Worm (Caenorhabditis elegans): ENCODE data around the gene C05C10.3.

ce11 chrII:9928470-9928869 lies 8.2 kb downstream of the C05C10.3 start:
- no peak for TF ChIP-seq nhr-10 (tag; optimal IDR thresholded peaks at IDR 0.05)
- TF ChIP-seq snpc-4 (tag; optimal IDR thresholded peaks at IDR 0.05): no peak
- no peak for TF ChIP-seq lsy-2 (tag; optimal IDR thresholded peaks at IDR 0.05)
- TF ChIP-seq nhr-11 (tag; optimal IDR thresholded peaks at IDR 0.05): no peak
- TF ChIP-seq unc-130 (GFP tag; optimal IDR thresholded peaks at IDR 0.05): no peak
- no peak for TF ChIP-seq egl-27 (tag; optimal IDR thresholded peaks at IDR 0.05)
- no peak for TF ChIP-seq zag-1 (tag; optimal IDR thresholded peaks at IDR 0.05)
- TF ChIP-seq ceh-28 (tag; optimal IDR thresholded peaks at IDR 0.05): no peak
- no peak for TF ChIP-seq ZK546.5 (tag; optimal IDR thresholded peaks at IDR 0.05)
- TF ChIP-seq ama-1 (optimal IDR thresholded peaks at IDR 0.05): no peak
- TF ChIP-seq tag-97 (GFP tag; IDR thresholded peaks at IDR 0.05): no peak
- TF ChIP-seq nhr-111 (GFP tag; optimal IDR thresholded peaks at IDR 0.05): no peak
- TF ChIP-seq daf-8 (GFP tag; IDR thresholded peaks at IDR 0.05): no peak
- no peak for TF ChIP-seq mep-1 (tag; optimal IDR thresholded peaks at IDR 0.05)

Measured in whole organism, L4 larva.